Worm (Caenorhabditis elegans) whole organism, L1 larva: ENCODE results near the gene F58G1.3.

ENCODE experiments used
- C34B4.2 ChIP-seq: sonication (generic microtip); optimal IDR thresholded peaks from 2 replicates; lab custom pipeline; 2017; ENCODE audit warnings: mild to moderate bottlenecking, missing genetic modification characterization, missing compliant biosample characterization
- lin-39 ChIP-seq: fragments of 150-350 bp; optimal IDR thresholded peaks from 2 replicates; lab custom pipeline; 2014; ENCODE audit warnings: missing biosample characterization, missing genetic modification reagents, missing genetic modification characterization
- nhr-237 ChIP-seq: fragments of 150-350 bp; optimal IDR thresholded peaks from 2 replicates; lab custom pipeline; 2014; ENCODE audit warnings: missing biosample characterization, missing genetic modification characterization
- nhr-76 ChIP-seq: sonication (generic microtip); optimal IDR thresholded peaks from 2 replicates; lab custom pipeline; 2017; ENCODE audit warnings: missing biosample characterization, missing genetic modification characterization

ce11 chrII:12954670-12955069 is 26.5 kb upstream of the F58G1.3 start, which contains the start of the genes Y38F1A.1 and Y38F1A.2:
- TF ChIP-seq nhr-237 (tag; lab: Kevin White, UChicago) (no peak), lin-39 (tag; lab: Kevin White, UChicago) (no peak), nhr-76 (tag; lab: Kevin White, UChicago) (no peak), C34B4.2 (no peak)
